Fruit fly (Drosophila melanogaster) Kc167 (cell line): ENCODE results near the gene CG4970.

Experiments used
- Myc ChIP-seq: fragments of >200 bp; optimal IDR thresholded peaks from 2 replicates; lab custom pipeline; 2017; ENCODE audit warnings: missing external identifiers
- psq ChIP-seq: fragments of >200 bp; optimal IDR thresholded peaks from 2 replicates; lab custom pipeline; 2017; ENCODE audit warnings: missing external identifiers

DNA sequence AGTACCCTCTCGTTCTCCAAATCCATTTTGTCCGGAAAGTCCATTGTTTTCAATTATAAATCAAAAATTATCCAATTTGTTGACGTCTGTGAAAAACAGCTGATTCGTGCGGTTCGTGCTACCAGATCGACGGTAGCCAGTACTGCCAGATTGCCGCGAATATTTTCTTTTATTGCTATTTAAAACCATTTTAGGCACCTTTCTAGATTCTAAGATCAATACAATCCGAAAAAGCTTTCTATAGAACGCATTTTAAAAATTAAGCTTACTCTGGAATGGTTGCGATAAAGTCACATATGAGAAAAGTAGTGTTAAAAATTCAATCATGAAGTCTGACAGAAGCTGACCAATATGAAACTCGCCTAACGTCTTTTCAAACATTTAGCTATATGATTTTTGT is 18.4 kb upstream of the CG4970 start, which contains the start of gene Cog8:
- no peak for TF ChIP-seq Myc (lab: Kevin White, UChicago)
- no peak for TF ChIP-seq psq (lab: Kevin White, UChicago)
